Fruit fly (Drosophila melanogaster): ENCODE data around the gene robo2.

DNA sequence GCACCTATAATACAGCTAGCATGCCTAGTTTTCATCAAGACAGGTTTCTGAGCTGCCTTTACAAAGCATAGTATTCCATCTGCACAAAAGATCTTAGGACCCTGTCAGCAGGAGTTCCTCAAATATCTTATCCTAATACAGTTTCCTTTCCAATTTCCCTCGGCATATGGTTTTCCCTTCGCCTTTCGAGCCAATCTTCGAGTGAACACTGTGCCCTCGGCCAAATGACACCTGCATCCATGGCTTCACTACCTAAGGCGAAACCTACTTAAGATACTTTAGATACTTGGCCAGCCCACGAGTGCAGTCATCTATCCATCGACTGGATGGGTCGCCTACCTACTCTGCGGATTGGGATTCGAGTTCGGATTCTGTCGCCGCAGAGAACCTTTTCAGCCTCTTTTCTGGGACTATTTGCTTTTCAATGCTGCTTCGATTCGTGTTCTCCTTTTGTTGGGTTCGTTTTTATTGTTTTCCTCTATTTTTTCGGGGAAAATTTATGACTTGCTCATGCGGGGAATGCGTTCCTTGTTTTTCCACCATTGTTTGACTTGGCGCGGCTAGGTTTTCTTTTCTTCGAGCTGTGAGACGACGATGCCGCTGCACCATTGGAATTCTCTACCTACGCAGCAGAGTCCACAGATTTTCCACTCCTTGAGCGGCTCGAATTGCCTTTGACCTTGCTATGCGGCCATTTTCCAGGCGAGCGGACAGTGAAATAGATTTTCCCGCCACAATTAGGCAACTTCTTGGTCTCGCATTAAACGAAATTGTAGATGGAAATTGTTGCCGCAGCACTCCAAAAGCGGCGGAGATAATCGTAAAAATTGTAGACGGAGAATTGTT lies 9.2 kb downstream of the robo2 start:
- TF ChIP-seq CG6276 (GFP tag; optimal IDR thresholded peaks at IDR 0.05) (no peak), lz (GFP tag; optimal IDR thresholded peaks at IDR 0.05) (no peak), pdm3 (GFP tag; optimal IDR thresholded peaks at IDR 0.05) (no peak), OdsH (GFP tag; optimal IDR thresholded peaks at IDR 0.05) (no peak), CG10631 (GFP tag; optimal IDR thresholded peaks at IDR 0.05) (no peak), CG16779 (tag; optimal IDR thresholded peaks at IDR 0.05) (no peak), Lpt (GFP tag; optimal IDR thresholded peaks at IDR 0.05) (no peak), topi (GFP tag; optimal IDR thresholded peaks at IDR 0.05) (no peak), CG8319 (GFP tag; optimal IDR thresholded peaks at IDR 0.05) (no peak), CG34406 (GFP tag; optimal IDR thresholded peaks at IDR 0.05) (no peak)
